Worm (Caenorhabditis elegans) whole organism, L2 larva: Measurements from ENCODE around the gene Y26E6A.2.
A peak's percentile ranks its signal among the peaks of the same experiment; 100 is the strongest.

Experiments used
- lsy-2 ChIP-seq, 2 experiments: fragments of 150-350 bp in 1 of 2; sonication (generic microtip) in 1 of 2; optimal IDR thresholded peaks; 2 replicates each; lab custom pipeline; 2014 to 2017; ENCODE audit warnings: missing biosample characterization in 2 of 2, missing genetic modification characterization in 2 of 2
- nhr-25 ChIP-seq: fragments of 150-350 bp; sonication (generic microtip); optimal IDR thresholded peaks from 3 replicates; lab custom pipeline; 2014; ENCODE audit warnings: missing biosample characterization, missing genetic modification characterization

- no peak for TF ChIP-seq nhr-25
- peak in 1 of 2 experiments; percentile 25 for TF ChIP-seq lsy-2 (tag; optimal IDR thresholded peaks at IDR 0.05; lab: Kevin White, UChicago)
Measured at ce11 chrX:13913641-13914040, 548 bp downstream of the Y26E6A.2 start.
